Worm (Caenorhabditis elegans) whole organism, L1 larva: ENCODE results near the gene F59A1.13.

Experiments used
- aly-2 ChIP-seq: fragments of 150-350 bp; optimal IDR thresholded peaks from 2 replicates; lab custom pipeline; 2014; ENCODE audit warnings: missing biosample characterization, missing genetic modification characterization
- lin-13 ChIP-seq: fragments of 150-350 bp; optimal IDR thresholded peaks from 2 replicates; lab custom pipeline; 2014; ENCODE audit warnings: missing biosample characterization, missing genetic modification reagents, missing genetic modification characterization
- lin-15B ChIP-seq: fragments of 150-350 bp; sonication (generic microtip); optimal IDR thresholded peaks from 3 replicates; lab custom pipeline; 2014; ENCODE audit warnings: missing biosample characterization, missing genetic modification characterization
- lin-35 ChIP-seq, 2 experiments: fragments of 150-350 bp; optimal IDR thresholded peaks; 2 replicates each; lab custom pipeline; 2014; ENCODE audit warnings: missing biosample characterization in 2 of 2, missing genetic modification characterization in 2 of 2, missing genetic modification reagents in 2 of 2
- lir-3 ChIP-seq: sonication (generic microtip); optimal IDR thresholded peaks from 2 replicates; lab custom pipeline; 2016; ENCODE audit warnings: mild to moderate bottlenecking, missing genetic modification characterization, moderate library complexity, missing compliant biosample characterization; ENCODE audit not compliant: poor library complexity
- nhr-237 ChIP-seq: fragments of 150-350 bp; optimal IDR thresholded peaks from 2 replicates; lab custom pipeline; 2014; ENCODE audit warnings: missing biosample characterization, missing genetic modification characterization
- nhr-77 ChIP-seq: fragments of 150-350 bp; optimal IDR thresholded peaks from 2 replicates; lab custom pipeline; 2014; ENCODE audit warnings: missing biosample characterization, missing genetic modification characterization
- rnt-1 ChIP-seq: sonication (generic microtip); optimal IDR thresholded peaks from 2 replicates; lab custom pipeline; 2016; ENCODE audit warnings: mild to moderate bottlenecking, missing genetic modification characterization, moderate library complexity, missing compliant biosample characterization

ce11 chrV:17714330-17714729 lies 23.5 kb upstream of the F59A1.13 start, which contains the start of gene twk-33:
- TF ChIP-seq lir-3 (tag; lab: Kevin White, UChicago) (no peak), nhr-77 (tag; lab: Kevin White, UChicago) (no peak), aly-2 (no peak), lin-15B (tag; lab: Kevin White, UChicago) (no peak), lin-13 (GFP tag; lab: Kevin White, UChicago) (no peak), lin-35 (GFP tag; optimal IDR thresholded peaks at IDR 0.05; lab: Kevin White, UChicago) (no peak), rnt-1 (tag; lab: Kevin White, UChicago) (no peak), nhr-237 (tag; lab: Kevin White, UChicago) (no peak)
